Fruit fly (Drosophila melanogaster) whole organism, wandering third instar larva: Measurements from ENCODE around the gene CG10602.
A peak's percentile ranks its signal among the peaks of the same experiment; 100 is the strongest.

Source experiments
- Dfd ChIP-seq: fragments of >200 bp; optimal IDR thresholded peaks from 2 replicates; lab custom pipeline; 2017; ENCODE audit warnings: missing biosample characterization, missing genetic modification characterization
- GATAd ChIP-seq: sonication (Bioruptor generic); optimal IDR thresholded peaks from 2 replicates; lab custom pipeline; 2016; ENCODE audit warnings: missing biosample characterization, missing genetic modification characterization
- Jra ChIP-seq: sonication (Bioruptor generic); optimal IDR thresholded peaks from 2 replicates; lab custom pipeline; 2016; ENCODE audit warnings: missing biosample characterization, missing genetic modification characterization
- Mio ChIP-seq: sonication (Bioruptor generic); optimal IDR thresholded peaks from 2 replicates; lab custom pipeline; 2016; ENCODE audit warnings: missing biosample characterization, missing genetic modification characterization
- Rel ChIP-seq, 2 experiments: fragments of 200-800 bp; sonication (Bioruptor generic) in 1 of 2; optimal IDR thresholded peaks; 2 replicates in 1 of 2; 3 replicates in 1 of 2; lab custom pipeline; 2016 to 2019; ENCODE audit warnings: mild to moderate bottlenecking in 2 of 2, missing biosample characterization in 2 of 2, missing genetic modification characterization in 2 of 2, moderate library complexity in 1 of 2
- Sp1 ChIP-seq: fragments of 200-800 bp; sonication (Bioruptor generic); optimal IDR thresholded peaks from 3 replicates; lab custom pipeline; 2019; ENCODE audit warnings: missing biosample characterization, mild to moderate bottlenecking, missing genetic modification characterization, moderate library complexity
- br ChIP-seq: fragments of 200-800 bp; sonication (Bioruptor generic); optimal IDR thresholded peaks from 2 replicates; lab custom pipeline; 2016; ENCODE audit warnings: missing biosample characterization, missing genetic modification characterization
- fru ChIP-seq: fragments of 200-800 bp; sonication (Bioruptor generic); optimal IDR thresholded peaks from 3 replicates; lab custom pipeline; 2016; ENCODE audit warnings: missing biosample characterization, mild to moderate bottlenecking, missing genetic modification characterization
- h ChIP-seq: fragments of 200-800 bp; sonication (Bioruptor generic); optimal IDR thresholded peaks from 3 replicates; lab custom pipeline; 2016; ENCODE audit warnings: missing biosample characterization, mild to moderate bottlenecking, missing genetic modification characterization
- psq ChIP-seq: fragments of 200-800 bp; sonication (Bioruptor generic); optimal IDR thresholded peaks from 3 replicates; lab custom pipeline; 2017; ENCODE audit warnings: missing biosample characterization, mild to moderate bottlenecking, missing genetic modification characterization, moderate library complexity
- sv ChIP-seq: fragments of 200-800 bp; sonication (Bioruptor generic); optimal IDR thresholded peaks from 3 replicates; lab custom pipeline; 2016; ENCODE audit warnings: missing biosample characterization, missing genetic modification characterization
- tai ChIP-seq: sonication (Bioruptor generic); optimal IDR thresholded peaks from 2 replicates; lab custom pipeline; 2016; ENCODE audit warnings: missing biosample characterization, missing genetic modification characterization

DNA sequence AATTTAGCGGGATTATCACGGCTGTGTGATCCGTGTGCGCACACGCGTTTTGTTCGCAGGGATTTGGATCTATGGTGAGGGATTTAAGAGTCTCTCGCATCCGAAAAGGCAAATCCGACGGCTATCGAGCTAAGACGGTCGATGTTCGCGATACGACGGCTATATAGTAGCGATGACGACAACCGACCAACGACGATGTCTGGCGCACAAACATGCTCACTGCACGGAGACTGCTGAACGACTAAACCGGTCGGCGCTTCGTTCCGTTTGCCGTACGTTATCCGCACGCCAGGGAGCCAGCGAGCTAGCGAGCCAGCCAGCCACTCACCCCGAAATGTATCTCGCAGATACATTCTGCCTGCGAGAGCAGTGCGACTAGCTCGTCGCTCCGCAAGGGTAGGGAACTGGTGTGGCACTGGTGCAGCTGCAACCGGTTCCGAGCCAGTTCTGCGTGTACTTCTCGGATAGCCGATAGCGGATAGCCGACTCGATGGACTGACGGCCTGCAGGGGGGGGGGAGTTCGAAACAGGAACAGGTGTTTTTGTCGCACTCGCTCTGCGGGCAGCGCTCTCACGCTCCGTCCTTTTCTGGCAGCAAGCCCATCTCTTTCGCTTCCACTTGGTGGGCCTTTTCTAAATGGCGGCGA lies 22.1 kb upstream of the CG10602 start, which contains the start of gene tup:
- peak; percentile 9 for TF ChIP-seq br
- no peak for TF ChIP-seq Dfd (GFP tag; lab: Kevin White, UChicago)
- TF ChIP-seq GATAd (GFP tag; lab: Kevin White, UChicago), result no peak
- no peak for TF ChIP-seq sv (GFP tag; lab: Kevin White, UChicago)
- no peak for TF ChIP-seq fru
- TF ChIP-seq Sp1, result peak; percentile 7
- TF ChIP-seq Jra (GFP tag; lab: Kevin White, UChicago), result no peak
- TF ChIP-seq tai (GFP tag; lab: Kevin White, UChicago), result no peak
- no peak for TF ChIP-seq Rel (GFP tag; optimal IDR thresholded peaks at IDR 0.05; lab: Kevin White, UChicago)
- peak; percentile 21 for TF ChIP-seq Rel (tag; optimal IDR thresholded peaks at IDR 0.05; lab: Kevin White, UChicago)
- no peak for TF ChIP-seq Mio (GFP tag; lab: Kevin White, UChicago)
- peak; percentile 12 for TF ChIP-seq psq
- TF ChIP-seq h (GFP tag; lab: Kevin White, UChicago), result peak; percentile 41
